Fruit fly (Drosophila melanogaster) whole organism, prepupa: ENCODE results near the gene Sfp84E.
A peak's percentile ranks its signal among the peaks of the same experiment; 100 is the strongest.

Experiments
- CG1621 ChIP-seq: fragments of 200-800 bp; sonication (Bioruptor generic); optimal IDR thresholded peaks from 3 replicates; lab custom pipeline; 2018; ENCODE audit warnings: missing biosample characterization, mild to moderate bottlenecking, missing genetic modification characterization
- Eip78C ChIP-seq: fragments of 200-800 bp; sonication (Bioruptor generic); peaks from one replicate; lab custom pipeline; 2016; ENCODE audit warnings: missing biosample characterization, missing genetic modification characterization
- Ets21C ChIP-seq: fragments of 200-800 bp; sonication (Bioruptor generic); optimal IDR thresholded peaks from 3 replicates; lab custom pipeline; 2016; ENCODE audit warnings: missing biosample characterization, missing genetic modification characterization
- OdsH ChIP-seq: fragments of 200-800 bp; sonication (Bioruptor generic); optimal IDR thresholded peaks from 3 replicates; lab custom pipeline; 2016; ENCODE audit warnings: missing biosample characterization, missing genetic modification characterization
- Smox ChIP-seq: fragments of 200-800 bp; sonication (Bioruptor generic); optimal IDR thresholded peaks from 3 replicates; lab custom pipeline; 2016; ENCODE audit warnings: missing biosample characterization, missing genetic modification characterization
- Sox14 ChIP-seq: fragments of 200-800 bp; sonication (Bioruptor generic); optimal IDR thresholded peaks from 3 replicates; lab custom pipeline; 2016; ENCODE audit warnings: missing biosample characterization, missing genetic modification characterization
- fd85E ChIP-seq: fragments of 200-800 bp; sonication (Bioruptor generic); optimal IDR thresholded peaks from 3 replicates; lab custom pipeline; 2016; ENCODE audit warnings: missing biosample characterization, missing genetic modification characterization
- fkh ChIP-seq: fragments of 200-800 bp; sonication (Bioruptor generic); optimal IDR thresholded peaks from 3 replicates; lab custom pipeline; 2017; ENCODE audit warnings: missing biosample characterization, mild to moderate bottlenecking, missing genetic modification characterization, moderate library complexity
- salr ChIP-seq, 2 experiments: fragments of 200-800 bp; sonication (Bioruptor generic); optimal IDR thresholded peaks; 3 replicates each; lab custom pipeline; 2016 to 2018; ENCODE audit warnings: missing biosample characterization in 2 of 2, missing genetic modification characterization in 2 of 2, mild to moderate bottlenecking in 1 of 2
- spab ChIP-seq: fragments of 200-800 bp; sonication (Bioruptor generic); optimal IDR thresholded peaks from 2 replicates; lab custom pipeline; 2017; ENCODE audit warnings: missing biosample characterization, mild to moderate bottlenecking, missing genetic modification characterization, missing genetic modification reagents

dm6 chr3R:7969702-7970175 is 10.4 kb downstream of the Sfp84E start:
- TF ChIP-seq Sox14 (GFP tag; lab: Kevin White, UChicago) = peak; percentile 74
- peak; percentile 39 for TF ChIP-seq Ets21C (GFP tag; lab: Kevin White, UChicago)
- peak; percentile 80 for TF ChIP-seq spab (GFP tag; lab: Kevin White, UChicago)
- TF ChIP-seq Smox (GFP tag; lab: Kevin White, UChicago) = peak; percentile 61
- peak; percentile 59 for TF ChIP-seq CG1621 (tag; lab: Kevin White, UChicago)
- no peak for TF ChIP-seq fd85E (GFP tag; lab: Kevin White, UChicago)
- peak; percentile 95 for TF ChIP-seq Eip78C (GFP tag; lab: Kevin White, UChicago)
- TF ChIP-seq fkh (GFP tag; lab: Kevin White, UChicago) = no peak
- peak; percentile 82 for TF ChIP-seq OdsH (GFP tag; lab: Kevin White, UChicago)
- peak in 1 of 2 experiments; percentile 80 for TF ChIP-seq salr (GFP tag; optimal IDR thresholded peaks at IDR 0.05; lab: Kevin White, UChicago)
